Worm (Caenorhabditis elegans) whole organism, L4 larva: ENCODE results near the gene F43C1.5.

Source experiments
- D1046.2 ChIP-seq: fragments of 200-800 bp; sonication (Bioruptor generic); IDR thresholded peaks from 2 replicates; pipeline ENCODE4 v1.3.6; 2022; ENCODE audit warnings: missing genetic modification characterization, missing compliant biosample characterization
- F37D6.2 ChIP-seq: sonication (generic microtip); optimal IDR thresholded peaks from 2 replicates; lab custom pipeline; 2016; ENCODE audit warnings: mild to moderate bottlenecking, missing genetic modification characterization, missing compliant biosample characterization
- R02D3.7 ChIP-seq: fragments of 150-350 bp; sonication (generic microtip); optimal IDR thresholded peaks from 3 replicates; lab custom pipeline; 2014; ENCODE audit warnings: missing biosample characterization, missing genetic modification characterization
- T26A8.4 ChIP-seq: fragments of 200-800 bp; sonication (Bioruptor generic); IDR thresholded peaks from 2 replicates; pipeline ENCODE4 v1.3.6; 2022; ENCODE audit warnings: missing genetic modification characterization, missing compliant biosample characterization
- Y48G9A.11 ChIP-seq: fragments of 200-800 bp; sonication (Bioruptor generic); IDR thresholded peaks from 2 replicates; pipeline ENCODE4 v1.3.6; 2022; ENCODE audit warnings: missing genetic modification reagents, missing genetic modification characterization, missing compliant biosample characterization
- Y75B8A.6 ChIP-seq: fragments of 200-800 bp; sonication (Bioruptor generic); IDR thresholded peaks from 2 replicates; pipeline ENCODE4 v1.3.6; 2022; ENCODE audit warnings: missing genetic modification reagents, missing genetic modification characterization, missing compliant biosample characterization
- ZK546.5 ChIP-seq, 2 experiments: sonication (generic microtip); optimal IDR thresholded peaks; 2 replicates each; lab custom pipeline; 2017; ENCODE audit warnings: missing biosample characterization in 2 of 2, missing genetic modification characterization in 2 of 2
- ceh-20 ChIP-seq: fragments of 200-800 bp; sonication (Bioruptor generic); IDR thresholded peaks from 2 replicates; pipeline ENCODE4 v1.3.6; 2022; ENCODE audit warnings: missing genetic modification reagents, missing genetic modification characterization, missing compliant biosample characterization
- ceh-32 ChIP-seq: sonication (generic microtip); optimal IDR thresholded peaks from 2 replicates; lab custom pipeline; 2016; ENCODE audit warnings: mild to moderate bottlenecking, missing genetic modification characterization, missing compliant biosample characterization; ENCODE audit not compliant: poor library complexity
- ceh-82 ChIP-seq: sonication (generic microtip); optimal IDR thresholded peaks from 2 replicates; lab custom pipeline; 2017; ENCODE audit warnings: missing biosample characterization, missing genetic modification characterization
- ctbp-1 ChIP-seq: fragments of 200-800 bp; sonication (Bioruptor generic); IDR thresholded peaks from 2 replicates; pipeline ENCODE4 v1.3.6; 2022; ENCODE audit warnings: missing genetic modification reagents, missing genetic modification characterization, missing compliant biosample characterization
- dmd-6 ChIP-seq: fragments of 200-800 bp; sonication (Bioruptor generic); IDR thresholded peaks from 2 replicates; pipeline ENCODE4 v1.3.6; 2022; ENCODE audit warnings: missing genetic modification reagents, missing genetic modification characterization, missing compliant biosample characterization
- dmd-8 ChIP-seq: fragments of 200-800 bp; sonication (Bioruptor generic); IDR thresholded peaks from 2 replicates; pipeline ENCODE4 v1.3.6; 2022; ENCODE audit warnings: missing genetic modification characterization, missing compliant biosample characterization
- egl-27 ChIP-seq: sonication (generic microtip); optimal IDR thresholded peaks from 3 replicates; lab custom pipeline; 2017; ENCODE audit warnings: missing biosample characterization, missing genetic modification reagents, missing genetic modification characterization
- fkh-10 ChIP-seq: fragments of 150-350 bp; optimal IDR thresholded peaks from 2 replicates; lab custom pipeline; 2014; ENCODE audit warnings: missing biosample characterization, missing genetic modification reagents, missing genetic modification characterization
- fos-1 ChIP-seq: fragments of 150-350 bp; optimal IDR thresholded peaks from 2 replicates; lab custom pipeline; 2014; ENCODE audit warnings: missing biosample characterization, missing genetic modification characterization
- hlh-30 ChIP-seq: sonication (generic microtip); optimal IDR thresholded peaks from 2 replicates; lab custom pipeline; 2017; ENCODE audit warnings: antibody characterized with exemption, mild to moderate bottlenecking, missing genetic modification characterization, missing compliant biosample characterization; ENCODE audit not compliant: insufficient read depth
- hmg-1.1 ChIP-seq: fragments of 200-800 bp; sonication (Bioruptor generic); IDR thresholded peaks from 2 replicates; pipeline ENCODE4 v1.3.6; 2022; ENCODE audit warnings: missing genetic modification reagents, missing genetic modification characterization, missing compliant biosample characterization
- lim-7 ChIP-seq: fragments of 200-800 bp; sonication (Bioruptor generic); IDR thresholded peaks from 2 replicates; pipeline ENCODE4 v1.3.6; 2022; ENCODE audit warnings: missing genetic modification characterization, missing compliant biosample characterization
- lin-39 ChIP-seq: fragments of 150-350 bp; optimal IDR thresholded peaks from 2 replicates; lab custom pipeline; 2014; ENCODE audit warnings: missing biosample characterization, missing genetic modification reagents, missing genetic modification characterization
- mdl-1 ChIP-seq, 2 experiments: fragments of 150-350 bp in 1 of 2; sonication (generic microtip) in 1 of 2; optimal IDR thresholded peaks; 2 replicates each; lab custom pipeline; 2014 to 2017; ENCODE audit warnings: missing biosample characterization in 2 of 2, missing genetic modification characterization in 2 of 2
- mdt-29 ChIP-seq: fragments of 200-800 bp; sonication (Bioruptor generic); IDR thresholded peaks from 2 replicates; pipeline ENCODE4 v1.3.6; 2022; ENCODE audit warnings: missing genetic modification reagents, missing genetic modification characterization, missing compliant biosample characterization
- mep-1 ChIP-seq: fragments of 150-350 bp; sonication (generic microtip); optimal IDR thresholded peaks from 3 replicates; lab custom pipeline; 2014; ENCODE audit warnings: missing biosample characterization, missing genetic modification characterization
- mes-2 ChIP-seq: sonication (generic microtip); optimal IDR thresholded peaks from 2 replicates; lab custom pipeline; 2016; ENCODE audit warnings: missing genotype, mild to moderate bottlenecking, missing genetic modification characterization, missing compliant biosample characterization; ENCODE audit not compliant: poor library complexity, severe bottlenecking
- mxl-2 ChIP-seq: fragments of 200-800 bp; sonication (Bioruptor generic); conservative IDR thresholded peaks from 2 replicates; pipeline ENCODE4 v1.3.6; 2022; ENCODE audit warnings: missing genetic modification reagents, missing genetic modification characterization, missing compliant biosample characterization
- mxl-3 ChIP-seq: fragments of 200-800 bp; sonication (Bioruptor generic); optimal IDR thresholded peaks from 2 replicates; lab custom pipeline; 2018; ENCODE audit warnings: mild to moderate bottlenecking, missing genetic modification characterization, missing compliant biosample characterization
- nhr-10 ChIP-seq: fragments of 150-350 bp; optimal IDR thresholded peaks from 2 replicates; lab custom pipeline; 2014; ENCODE audit warnings: missing biosample characterization, missing genetic modification characterization
- nhr-102 ChIP-seq: sonication (generic microtip); optimal IDR thresholded peaks from 2 replicates; lab custom pipeline; 2016; ENCODE audit warnings: mild to moderate bottlenecking, missing genetic modification characterization, moderate library complexity, missing compliant biosample characterization
- nhr-111 ChIP-seq: fragments of 200-800 bp; sonication (Bioruptor generic); optimal IDR thresholded peaks from 2 replicates; lab custom pipeline; 2018; ENCODE audit warnings: mild to moderate bottlenecking, missing genetic modification characterization, missing compliant biosample characterization
- nhr-237 ChIP-seq: sonication (generic microtip); optimal IDR thresholded peaks from 2 replicates; lab custom pipeline; 2017; ENCODE audit warnings: missing biosample characterization, missing genetic modification characterization
- nhr-25 ChIP-seq: sonication (generic microtip); optimal IDR thresholded peaks from 2 replicates; lab custom pipeline; 2017; ENCODE audit warnings: missing genetic modification characterization, mild to moderate bottlenecking, missing compliant biosample characterization, antibody characterized with exemption, moderate library complexity, borderline replicate concordance; ENCODE audit not compliant: insufficient read depth
- nhr-28 ChIP-seq: fragments of 150-350 bp; optimal IDR thresholded peaks from 2 replicates; lab custom pipeline; 2014; ENCODE audit warnings: missing biosample characterization, missing genetic modification characterization
- nhr-41 ChIP-seq: fragments of 200-800 bp; sonication (Bioruptor generic); IDR thresholded peaks from 2 replicates; pipeline ENCODE4 v1.3.6; 2022; ENCODE audit warnings: missing genetic modification reagents, missing genetic modification characterization, missing compliant biosample characterization
- nhr-42 ChIP-seq: fragments of 200-800 bp; sonication (Bioruptor generic); IDR thresholded peaks from 2 replicates; pipeline ENCODE4 v1.3.6; 2022; ENCODE audit warnings: missing genetic modification characterization, missing compliant biosample characterization
- nhr-48 ChIP-seq: sonication (generic microtip); optimal IDR thresholded peaks from 2 replicates; lab custom pipeline; 2016; ENCODE audit warnings: mild to moderate bottlenecking, missing genetic modification characterization, missing compliant biosample characterization
- nhr-6 ChIP-seq: fragments of 150-350 bp; optimal IDR thresholded peaks from 2 replicates; lab custom pipeline; 2014; ENCODE audit warnings: missing biosample characterization, missing genetic modification characterization
- pha-4 ChIP-seq, 2 experiments: fragments of 150-350 bp in 1 of 2; fragments of 200-800 bp in 1 of 2; sonication (Bioruptor generic) in 1 of 2; IDR thresholded peaks in 1 of 2; optimal IDR thresholded peaks in 1 of 2; 2 replicates each; pipeline versions ENCODE4 v1.3.6 to Lab custom; 2014 to 2022; ENCODE audit warnings: missing genetic modification characterization in 2 of 2, missing genetic modification reagents in 2 of 2, missing biosample characterization in 1 of 2, missing compliant biosample characterization in 1 of 2
- pqm-1 ChIP-seq: sonication (generic microtip); optimal IDR thresholded peaks from 2 replicates; lab custom pipeline; 2017; ENCODE audit warnings: missing biosample characterization, missing genetic modification characterization
- rbr-2 ChIP-seq: sonication (generic microtip); optimal IDR thresholded peaks from 2 replicates; lab custom pipeline; 2016; ENCODE audit warnings: missing genotype, missing genetic modification characterization, missing compliant biosample characterization
- set-16 ChIP-seq: fragments of 200-800 bp; sonication (Bioruptor generic); IDR thresholded peaks from 2 replicates; pipeline ENCODE4 v1.3.6; 2022; ENCODE audit warnings: missing genetic modification reagents, missing genetic modification characterization, missing compliant biosample characterization
- spr-1 ChIP-seq: sonication (generic microtip); optimal IDR thresholded peaks from 2 replicates; lab custom pipeline; 2016; ENCODE audit warnings: mild to moderate bottlenecking, missing genetic modification characterization, missing compliant biosample characterization
- spr-3 ChIP-seq: fragments of 200-800 bp; sonication (Bioruptor generic); optimal IDR thresholded peaks from 2 replicates; lab custom pipeline; 2018; ENCODE audit warnings: mild to moderate bottlenecking, missing genetic modification characterization, missing compliant biosample characterization
- unc-130 ChIP-seq: sonication (generic microtip); optimal IDR thresholded peaks from 2 replicates; lab custom pipeline; 2016; ENCODE audit warnings: missing genetic modification reagents, missing genetic modification characterization, missing compliant biosample characterization
- unc-39 ChIP-seq: sonication (generic microtip); optimal IDR thresholded peaks from 2 replicates; lab custom pipeline; 2017; ENCODE audit warnings: missing biosample characterization, missing genetic modification characterization
- zag-1 ChIP-seq: fragments of 150-350 bp; optimal IDR thresholded peaks from 2 replicates; lab custom pipeline; 2014; ENCODE audit warnings: missing biosample characterization, missing genetic modification characterization
- zip-2 ChIP-seq: fragments of 150-350 bp; optimal IDR thresholded peaks from 2 replicates; lab custom pipeline; 2014; ENCODE audit warnings: missing biosample characterization, missing genetic modification characterization
- ztf-7 ChIP-seq: fragments of 150-350 bp; optimal IDR thresholded peaks from 2 replicates; lab custom pipeline; 2014; ENCODE audit warnings: missing biosample characterization, missing genetic modification characterization

The F43C1.5 gene

ce11 chrIII:4195306-4196008 lies 33.5 kb upstream of the F43C1.5 start (continued):
- TF ChIP-seq pha-4 (GFP tag; IDR thresholded peaks at IDR 0.05; lab: Robert Waterston, UW) = peak; percentile 67; the same call in 1 of the 2 replicates
- TF ChIP-seq pha-4 (tag; optimal IDR thresholded peaks at IDR 0.05; lab: Kevin White, UChicago) = peak; percentile 7
- no peak; the same call in 1 of the 2 replicates for TF ChIP-seq nhr-41
- TF ChIP-seq nhr-6 (tag; lab: Kevin White, UChicago) = peak; percentile 34
- TF ChIP-seq unc-39 (tag; lab: Kevin White, UChicago) = no peak
- TF ChIP-seq ceh-20 (GFP tag; lab: Robert Waterston, UW) = peak; percentile 15; the same call in 1 of the 2 replicates
- peak; percentile 37 for TF ChIP-seq hlh-30 (tag; lab: Kevin White, UChicago)
- TF ChIP-seq ZK546.5 (tag; optimal IDR thresholded peaks at IDR 0.05; lab: Kevin White, UChicago) = no peak
- peak; percentile 30; the same call in 1 of the 2 replicates for TF ChIP-seq dmd-6
- peak; percentile 72 for TF ChIP-seq spr-3 (GFP tag; lab: Kevin White, UChicago)
- peak; percentile 52 for TF ChIP-seq hmg-1.1
- TF ChIP-seq F37D6.2 (tag; lab: Kevin White, UChicago) = peak; percentile 45
- no peak for TF ChIP-seq nhr-10 (tag; lab: Kevin White, UChicago)
- TF ChIP-seq zag-1 = no peak
- TF ChIP-seq mdl-1 (tag; optimal IDR thresholded peaks at IDR 0.05; lab: Kevin White, UChicago) = peak in 1 of 2 experiments; percentile 15
- peak; percentile 49 for TF ChIP-seq zip-2
- TF ChIP-seq Y75B8A.6 (GFP tag; lab: Robert Waterston, UW) = peak; percentile 56; the same call in 1 of the 2 replicates
- no peak for TF ChIP-seq lim-7
- TF ChIP-seq ceh-32 (tag; lab: Kevin White, UChicago) = no peak
- TF ChIP-seq mdt-29 (GFP tag; lab: Robert Waterston, UW) = 0 out of 2 replicates have a peak, but pooled peaks have one; percentile 51
- TF ChIP-seq nhr-237 (tag; lab: Kevin White, UChicago) = no peak
- peak; percentile 11 for TF ChIP-seq pqm-1 (tag; lab: Kevin White, UChicago)
- TF ChIP-seq mes-2 (tag; lab: Kevin White, UChicago) = peak; percentile 80
- TF ChIP-seq fos-1 (tag; lab: Kevin White, UChicago) = no peak
- no peak for TF ChIP-seq egl-27 (tag; lab: Kevin White, UChicago)
- TF ChIP-seq spr-1 = peak; percentile 48
- no peak for TF ChIP-seq lin-39 (tag; lab: Kevin White, UChicago)
- no peak for TF ChIP-seq ztf-7 (tag; lab: Kevin White, UChicago)
- 0 out of 2 replicates have a peak, but pooled peaks have one; percentile 36 for TF ChIP-seq dmd-8 (GFP tag; lab: Robert Waterston, UW)
- peak; percentile 90 for TF ChIP-seq nhr-102 (tag; lab: Kevin White, UChicago)
- no peak for TF ChIP-seq ceh-82 (tag; lab: Kevin White, UChicago)
- TF ChIP-seq T26A8.4 (GFP tag; lab: Robert Waterston, UW) = peak; percentile 97
- no peak for TF ChIP-seq nhr-25
- no peak for TF ChIP-seq R02D3.7 (tag; lab: Kevin White, UChicago)
- TF ChIP-seq D1046.2 (GFP tag; lab: Robert Waterston, UW) = no peak; the same call in 1 of the 2 replicates
- TF ChIP-seq nhr-42 (GFP tag; lab: Robert Waterston, UW) = no peak

ce11 chrIII:4196301-4196987 lies 32.5 kb upstream of the F43C1.5 start:
- no peak for TF ChIP-seq ztf-7 (tag; lab: Kevin White, UChicago)
- TF ChIP-seq rbr-2 (tag; lab: Kevin White, UChicago) = peak; percentile 45
- peak; percentile 45 for TF ChIP-seq unc-130
- TF ChIP-seq fkh-10 (GFP tag; lab: Kevin White, UChicago) = peak; percentile 12
- peak; percentile 65 for TF ChIP-seq mep-1 (tag; lab: Kevin White, UChicago)
- no peak for TF ChIP-seq mxl-2 (GFP tag; lab: Robert Waterston, UW)
- TF ChIP-seq ctbp-1 (GFP tag; lab: Robert Waterston, UW) = no peak
- no peak for TF ChIP-seq set-16
- no peak for TF ChIP-seq zip-2
- TF ChIP-seq nhr-111 (GFP tag; lab: Kevin White, UChicago) = no peak
- TF ChIP-seq nhr-48 = no peak
- peak; percentile 52; the same call in 1 of the 2 replicates for TF ChIP-seq Y48G9A.11 (GFP tag; lab: Robert Waterston, UW)
- TF ChIP-seq Y75B8A.6 (GFP tag; lab: Robert Waterston, UW) = no peak
- TF ChIP-seq nhr-28 (tag; lab: Kevin White, UChicago) = no peak
- TF ChIP-seq mxl-3 (GFP tag; lab: Kevin White, UChicago) = peak; percentile 38
- TF ChIP-seq nhr-6 (tag; lab: Kevin White, UChicago) = peak; percentile 45
- TF ChIP-seq mdt-29 (GFP tag; lab: Robert Waterston, UW) = no peak
- 0 out of 2 replicates have a peak, but pooled peaks have one; percentile 9 for TF ChIP-seq dmd-6
